Worm (Caenorhabditis elegans): ENCODE measurements around the gene Y73F8A.27.
A peak's percentile ranks its signal among the peaks of the same experiment; 100 is the strongest.

The Y73F8A.27 gene

ce11 chrIV:15471430-15471829 is 1.2 kb upstream of the Y73F8A.27 start, which contains the start of gene ntl-11 (continued):
- TF ChIP-seq tra-1 (GFP tag; IDR thresholded peaks at IDR 0.05) (peak; percentile 97), aly-2 (tag; optimal IDR thresholded peaks at IDR 0.05) (no peak), F37D6.2 (tag; optimal IDR thresholded peaks at IDR 0.05) (peak; percentile 95), R02D3.7 (tag; optimal IDR thresholded peaks at IDR 0.05) (no peak), nhr-76 (tag; optimal IDR thresholded peaks at IDR 0.05) (no peak), dmd-8 (GFP tag; IDR thresholded peaks at IDR 0.05) (peak; percentile 74; the same call in 1 of the 2 replicates), madf-5 (GFP tag; IDR thresholded peaks at IDR 0.05) (no peak), sdz-12 (GFP tag; optimal IDR thresholded peaks at IDR 0.05) (no peak), vab-7 (GFP tag; IDR thresholded peaks at IDR 0.05) (peak; percentile 80), nhr-11 (tag; optimal IDR thresholded peaks at IDR 0.05) (peak; percentile 93), saeg-2 (GFP tag; IDR thresholded peaks at IDR 0.05) (peak; percentile 87), spr-3 (GFP tag; optimal IDR thresholded peaks at IDR 0.05) (peak; percentile 93), mxl-3 (GFP tag; optimal IDR thresholded peaks at IDR 0.05) (peak; percentile 39), nhr-48 (tag; optimal IDR thresholded peaks at IDR 0.05) (peak; percentile 90), hlh-30 (tag; optimal IDR thresholded peaks at IDR 0.05; ENCODE audit: insufficient read depth) (peak; percentile 86), Y5F2A.4 (GFP tag; optimal IDR thresholded peaks at IDR 0.05) (peak; percentile 66), madf-9 (GFP tag; conservative IDR thresholded peaks at IDR 0.05) (peak; percentile 90), hlh-11 (tag; optimal IDR thresholded peaks at IDR 0.05) (peak; percentile 94), ceh-32 (tag; optimal IDR thresholded peaks at IDR 0.05; ENCODE audit: poor library complexity) (peak; percentile 70), lin-13 (GFP tag; optimal IDR thresholded peaks at IDR 0.05) (peak; percentile 96), lin-1 (GFP tag; IDR thresholded peaks at IDR 0.05) (peak; percentile 77), zag-1 (tag; optimal IDR thresholded peaks at IDR 0.05) (peak; percentile 56), T20F7.1 (GFP tag; optimal IDR thresholded peaks at IDR 0.05) (peak; percentile 89), daf-8 (GFP tag; IDR thresholded peaks at IDR 0.05) (no peak), zip-11 (GFP tag; IDR thresholded peaks at IDR 0.05) (no peak), egl-27 (tag; optimal IDR thresholded peaks at IDR 0.05) (no peak), F49E8.2 (tag; optimal IDR thresholded peaks at IDR 0.05; ENCODE audit: borderline replicate concordance) (peak; percentile 97), gei-8 (GFP tag; optimal IDR thresholded peaks at IDR 0.05) (no peak), ctbp-1 (GFP tag; IDR thresholded peaks at IDR 0.05) (peak; percentile 93), nhr-41 (GFP tag; IDR thresholded peaks at IDR 0.05) (0 out of 2 replicates have a peak, but pooled peaks have one; percentile 52), dmd-6 (GFP tag; IDR thresholded peaks at IDR 0.05) (peak; percentile 96), F44E2.7 (GFP tag; IDR thresholded peaks at IDR 0.05) (0 out of 2 replicates have a peak, but pooled peaks have one; percentile 27), daf-19 (GFP tag; conservative IDR thresholded peaks at IDR 0.05) (peak; percentile 46; the same call in 1 of the 2 replicates), snpc-4 (tag; optimal IDR thresholded peaks at IDR 0.05) (peak; percentile 34), ceh-20 (GFP tag; IDR thresholded peaks at IDR 0.05) (peak; percentile 98), lsy-2 (tag; optimal IDR thresholded peaks at IDR 0.05) (peak; percentile 84 to 96), nhr-77 (tag; optimal IDR thresholded peaks at IDR 0.05) (peak; percentile 91), Y48G9A.11 (GFP tag; IDR thresholded peaks at IDR 0.05) (peak; percentile 71), F26F4.8 (GFP tag; conservative IDR thresholded peaks at IDR 0.05) (no peak), hif-1 (tag; optimal IDR thresholded peaks at IDR 0.05) (peak; percentile 66 to 82), nhr-25 (tag; optimal IDR thresholded peaks at IDR 0.05; ENCODE audit: borderline replicate concordance, insufficient read depth) (peak; percentile 93), skn-1 (tag; optimal IDR thresholded peaks at IDR 0.05) (peak; percentile 58), spr-1 (tag; optimal IDR thresholded peaks at IDR 0.05) (peak; percentile 94), mdt-29 (GFP tag; IDR thresholded peaks at IDR 0.05) (peak; percentile 94), jun-1 (tag; optimal IDR thresholded peaks at IDR 0.05) (peak; percentile 93), dpl-1 (GFP tag; optimal IDR thresholded peaks at IDR 0.05) (peak; percentile 90), aha-1 (tag) (peak; percentile 99), ZK337.2 (GFP tag; IDR thresholded peaks at IDR 0.05) (0 out of 2 replicates have a peak, but pooled peaks have one; percentile 53), unc-62 (GFP tag; optimal IDR thresholded peaks at IDR 0.05 in 1 of 2) (peak in 1 of 2 experiments; percentile 99), unc-62 (tag; optimal IDR thresholded peaks at IDR 0.05) (no peak), dmd-9 (GFP tag; IDR thresholded peaks at IDR 0.05) (peak; percentile 86)

Data from whole organism, L4 larva.